Worm (Caenorhabditis elegans) whole organism, L2 larva: ENCODE measurements around the gene T21C9.9.

Experiments used
- Y55F3AM.14 ChIP-seq: fragments of 200-800 bp; sonication (Bioruptor generic); optimal IDR thresholded peaks from 2 replicates; lab custom pipeline; 2018; ENCODE audit warnings: mild to moderate bottlenecking, missing genetic modification characterization, missing compliant biosample characterization
- ama-1 ChIP-seq: fragments of 150-350 bp; optimal IDR thresholded peaks from 2 replicates; lab custom pipeline; 2018; ENCODE audit warnings: inconsistent platforms
- blmp-1 ChIP-seq: sonication (generic microtip); optimal IDR thresholded peaks from 2 replicates; lab custom pipeline; 2017; ENCODE audit warnings: missing genetic modification characterization, mild to moderate bottlenecking, missing compliant biosample characterization, antibody characterized with exemption, moderate library complexity; ENCODE audit not compliant: insufficient read depth
- crh-2 ChIP-seq: sonication (generic microtip); optimal IDR thresholded peaks from 2 replicates; lab custom pipeline; 2017; ENCODE audit warnings: missing biosample characterization, missing genetic modification characterization
- fos-1 ChIP-seq: fragments of 150-350 bp; optimal IDR thresholded peaks from 2 replicates; lab custom pipeline; 2014; ENCODE audit warnings: missing biosample characterization, missing genetic modification characterization
- lin-13 ChIP-seq: fragments of 150-350 bp; optimal IDR thresholded peaks from 2 replicates; lab custom pipeline; 2014; ENCODE audit warnings: missing biosample characterization, missing genetic modification reagents, missing genetic modification characterization
- mdl-1 ChIP-seq, 2 experiments: fragments of 150-350 bp in 1 of 2; sonication (generic microtip) in 1 of 2; optimal IDR thresholded peaks; 2 replicates each; lab custom pipeline; 2017; ENCODE audit warnings: missing biosample characterization in 2 of 2, missing genetic modification characterization in 2 of 2
- nhr-10 ChIP-seq: sonication (generic microtip); optimal IDR thresholded peaks from 2 replicates; lab custom pipeline; 2017; ENCODE audit warnings: missing biosample characterization, missing genetic modification characterization
- nhr-11 ChIP-seq: fragments of 150-350 bp; optimal IDR thresholded peaks from 2 replicates; lab custom pipeline; 2014; ENCODE audit warnings: missing biosample characterization, missing genetic modification characterization
- nhr-12 ChIP-seq: fragments of 150-350 bp; optimal IDR thresholded peaks from 2 replicates; lab custom pipeline; 2014; ENCODE audit warnings: missing biosample characterization, missing genetic modification characterization
- unc-39 ChIP-seq: fragments of 150-350 bp; optimal IDR thresholded peaks from 2 replicates; lab custom pipeline; 2014; ENCODE audit warnings: missing biosample characterization, missing genetic modification characterization
- zag-1 ChIP-seq: fragments of 150-350 bp; optimal IDR thresholded peaks from 2 replicates; lab custom pipeline; 2014; ENCODE audit warnings: missing biosample characterization, missing genetic modification characterization
- ztf-11 ChIP-seq: sonication (generic microtip); optimal IDR thresholded peaks from 2 replicates; lab custom pipeline; 2017; ENCODE audit warnings: missing biosample characterization, missing genetic modification characterization

DNA sequence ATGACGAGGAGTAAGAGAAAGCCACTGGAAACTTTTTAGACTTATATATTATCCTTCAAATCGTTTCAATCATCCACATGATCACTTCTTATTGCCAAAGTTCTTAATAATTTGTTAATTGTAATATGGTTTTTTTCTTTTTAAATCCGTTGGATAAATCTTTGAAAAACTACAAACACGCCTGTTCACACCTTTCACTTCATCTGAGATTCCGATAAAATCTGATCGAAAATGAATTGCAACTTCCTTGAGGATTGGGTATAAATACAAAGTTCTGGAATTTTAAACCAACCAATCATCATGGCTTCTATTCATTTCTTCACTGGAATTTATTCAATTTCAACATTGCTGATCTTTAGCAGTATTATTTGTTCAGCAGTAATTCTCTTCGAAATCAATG is 31.8 kb downstream of the T21C9.9 start, which contains the start of gene col-152:
- no peak for TF ChIP-seq unc-39
- no peak for TF ChIP-seq nhr-11 (tag; lab: Kevin White, UChicago)
- no peak for TF ChIP-seq nhr-10
- no peak for TF ChIP-seq nhr-12 (tag; lab: Kevin White, UChicago)
- no peak for TF ChIP-seq zag-1 (tag; lab: Kevin White, UChicago)
- no peak for TF ChIP-seq lin-13
- no peak for TF ChIP-seq Y55F3AM.14 (GFP tag; lab: Kevin White, UChicago)
- TF ChIP-seq crh-2 (tag; lab: Kevin White, UChicago): no peak
- no peak for TF ChIP-seq blmp-1 (tag; lab: Kevin White, UChicago)
- no peak for TF ChIP-seq ama-1 (lab: Kevin White, UChicago)
- no peak for TF ChIP-seq mdl-1 (tag; optimal IDR thresholded peaks at IDR 0.05; lab: Kevin White, UChicago)
- TF ChIP-seq ztf-11: no peak
- TF ChIP-seq fos-1 (tag; lab: Kevin White, UChicago): no peak
